Worm (Caenorhabditis elegans): Measurements from ENCODE around the gene ZK112.4.

ce11 chrIII:7692287-7692686 lies 37.5 kb downstream of the ZK112.4 start:
- TF ChIP-seq hlh-30 (tag; optimal IDR thresholded peaks at IDR 0.05; ENCODE audit: insufficient read depth): no peak
- no peak for TF ChIP-seq sox-4 (tag; optimal IDR thresholded peaks at IDR 0.05)
- TF ChIP-seq ceh-18 (tag; optimal IDR thresholded peaks at IDR 0.05): no peak
- no peak for TF ChIP-seq ceh-30 (tag; optimal IDR thresholded peaks at IDR 0.05)
- no peak for TF ChIP-seq pha-4 (tag; optimal IDR thresholded peaks at IDR 0.05)
- TF ChIP-seq lim-6 (tag; optimal IDR thresholded peaks at IDR 0.05): no peak
- TF ChIP-seq unc-42 (tag; optimal IDR thresholded peaks at IDR 0.05): no peak
- TF ChIP-seq ref-2 (tag; optimal IDR thresholded peaks at IDR 0.05): no peak
- no peak for TF ChIP-seq pqm-1 (tag; optimal IDR thresholded peaks at IDR 0.05)
- TF ChIP-seq ztf-16 (tag; optimal IDR thresholded peaks at IDR 0.05): no peak
- TF ChIP-seq tbx-7 (tag; optimal IDR thresholded peaks at IDR 0.05): no peak
- no peak for TF ChIP-seq hlh-6 (tag; optimal IDR thresholded peaks at IDR 0.05)
- TF ChIP-seq rnt-1 (tag; optimal IDR thresholded peaks at IDR 0.05): no peak
- TF ChIP-seq nhr-11 (tag; optimal IDR thresholded peaks at IDR 0.05): no peak

All from whole organism, late embryonic.